Fruit fly (Drosophila melanogaster) whole organism, prepupa: ENCODE measurements around the gene CG10654.

Experiments
- Blimp-1 ChIP-seq: fragments of 200-800 bp; sonication (Bioruptor generic); optimal IDR thresholded peaks from 3 replicates; lab custom pipeline; 2017; ENCODE audit warnings: missing biosample characterization, missing genetic modification characterization, mild to moderate bottlenecking, moderate library complexity, missing genetic modification reagents
- CG10631 ChIP-seq: fragments of 200-800 bp; sonication (Bioruptor generic); optimal IDR thresholded peaks from 2 replicates; lab custom pipeline; 2016; ENCODE audit warnings: missing biosample characterization, missing genetic modification characterization
- CG10669 ChIP-seq: fragments of 200-800 bp; sonication (Bioruptor generic); optimal IDR thresholded peaks from 3 replicates; lab custom pipeline; 2018; ENCODE audit warnings: missing biosample characterization, mild to moderate bottlenecking, missing genetic modification characterization, moderate library complexity
- CG11294 ChIP-seq: fragments of 200-800 bp; sonication (Bioruptor generic); IDR thresholded peaks from 2 replicates; pipeline ENCODE4 v1.3.6; 2022; ENCODE audit warnings: missing biosample characterization, missing genetic modification characterization
- CG11762 ChIP-seq: fragments of 200-800 bp; sonication (Bioruptor generic); optimal IDR thresholded peaks from 3 replicates; lab custom pipeline; 2016; ENCODE audit warnings: missing biosample characterization, missing genetic modification characterization; ENCODE audit not compliant: insufficient read depth
- CG11902 ChIP-seq: fragments of 200-800 bp; sonication (Bioruptor generic); optimal IDR thresholded peaks from 3 replicates; lab custom pipeline; 2016; ENCODE audit warnings: missing biosample characterization, missing genetic modification characterization
- CG15336 ChIP-seq: fragments of 200-800 bp; sonication (Bioruptor generic); IDR thresholded peaks from 2 replicates; pipeline ENCODE4 v1.3.6; 2022; ENCODE audit warnings: missing biosample characterization, missing genetic modification characterization
- CG1621 ChIP-seq: fragments of 200-800 bp; sonication (Bioruptor generic); optimal IDR thresholded peaks from 3 replicates; lab custom pipeline; 2018; ENCODE audit warnings: missing biosample characterization, mild to moderate bottlenecking, missing genetic modification characterization
- CG16779 ChIP-seq: fragments of 200-800 bp; sonication (Bioruptor generic); optimal IDR thresholded peaks from 3 replicates; lab custom pipeline; 2017; ENCODE audit warnings: missing biosample characterization, mild to moderate bottlenecking, missing genetic modification characterization
- CG3032 ChIP-seq: fragments of 200-800 bp; optimal IDR thresholded peaks from 2 replicates; lab custom pipeline; 2019; ENCODE audit warnings: missing biosample characterization, mild to moderate bottlenecking, missing genetic modification characterization, moderate library complexity
- CG31627 ChIP-seq: fragments of 200-800 bp; sonication (Bioruptor generic); optimal IDR thresholded peaks from 3 replicates; lab custom pipeline; 2016; ENCODE audit warnings: missing biosample characterization, missing genetic modification characterization
- CG32006 ChIP-seq: fragments of 200-800 bp; sonication (Bioruptor generic); optimal IDR thresholded peaks from 3 replicates; lab custom pipeline; 2017; ENCODE audit warnings: missing biosample characterization, mild to moderate bottlenecking, missing genetic modification characterization
- CG34406 ChIP-seq: fragments of 200-800 bp; sonication (Bioruptor generic); optimal IDR thresholded peaks from 3 replicates; lab custom pipeline; 2016; ENCODE audit warnings: missing biosample characterization, missing genetic modification characterization
- CG3919 ChIP-seq: fragments of 200-800 bp; sonication (Bioruptor generic); optimal IDR thresholded peaks from 3 replicates; lab custom pipeline; 2016; ENCODE audit warnings: missing biosample characterization, missing genetic modification characterization
- CG4318 ChIP-seq: fragments of 200-800 bp; sonication (Bioruptor generic); optimal IDR thresholded peaks from 3 replicates; lab custom pipeline; 2017; ENCODE audit warnings: missing biosample characterization, mild to moderate bottlenecking, missing genetic modification characterization
- CG6163 ChIP-seq: fragments of 200-800 bp; sonication (Bioruptor generic); IDR thresholded peaks from 3 replicates; pipeline ENCODE4 v1.3.6; 2022; ENCODE audit warnings: missing biosample characterization, missing genetic modification characterization
- CG6276 ChIP-seq: fragments of 200-800 bp; sonication (Bioruptor generic); optimal IDR thresholded peaks from 2 replicates; lab custom pipeline; 2017; ENCODE audit warnings: missing biosample characterization, mild to moderate bottlenecking, missing genetic modification characterization
- CG6792 ChIP-seq: fragments of 200-800 bp; sonication (Bioruptor generic); optimal IDR thresholded peaks from 3 replicates; lab custom pipeline; 2016; ENCODE audit warnings: missing biosample characterization, missing genetic modification characterization
- CG6808 ChIP-seq: fragments of 200-800 bp; sonication (Bioruptor generic); optimal IDR thresholded peaks from 3 replicates; lab custom pipeline; 2017; ENCODE audit warnings: missing biosample characterization, missing genetic modification characterization, mild to moderate bottlenecking, moderate library complexity, missing genetic modification reagents
- CG7368 ChIP-seq: fragments of 200-800 bp; sonication (Bioruptor generic); optimal IDR thresholded peaks from 3 replicates; lab custom pipeline; 2016; ENCODE audit warnings: missing biosample characterization, missing genetic modification characterization
- CG8319 ChIP-seq: fragments of 200-800 bp; sonication (Bioruptor generic); optimal IDR thresholded peaks from 3 replicates; lab custom pipeline; 2016; ENCODE audit warnings: missing biosample characterization, missing genetic modification characterization
- CG8632 ChIP-seq: fragments of 200-800 bp; sonication (Bioruptor generic); optimal IDR thresholded peaks from 3 replicates; lab custom pipeline; 2016; ENCODE audit warnings: missing biosample characterization, missing genetic modification characterization
- CG9139 ChIP-seq: fragments of 200-800 bp; sonication (Bioruptor generic); optimal IDR thresholded peaks from 3 replicates; lab custom pipeline; 2017; ENCODE audit warnings: missing biosample characterization, mild to moderate bottlenecking, missing genetic modification characterization
- Eip75B ChIP-seq: fragments of 200-800 bp; sonication (Bioruptor generic); optimal IDR thresholded peaks from 3 replicates; lab custom pipeline; 2016; ENCODE audit warnings: missing biosample characterization, missing genetic modification characterization
- Eip78C ChIP-seq: fragments of 200-800 bp; sonication (Bioruptor generic); peaks from one replicate; lab custom pipeline; 2016; ENCODE audit warnings: missing biosample characterization, missing genetic modification characterization
- Eip93F ChIP-seq: fragments of 200-800 bp; sonication (Bioruptor generic); optimal IDR thresholded peaks from 2 replicates; lab custom pipeline; 2016; ENCODE audit warnings: missing biosample characterization, mild to moderate bottlenecking, missing genetic modification characterization
- Ets21C ChIP-seq: fragments of 200-800 bp; sonication (Bioruptor generic); optimal IDR thresholded peaks from 3 replicates; lab custom pipeline; 2016; ENCODE audit warnings: missing biosample characterization, missing genetic modification characterization
- Ets96B ChIP-seq: fragments of 200-800 bp; optimal IDR thresholded peaks from 2 replicates; lab custom pipeline; 2019; ENCODE audit warnings: missing biosample characterization, mild to moderate bottlenecking, missing genetic modification characterization, moderate library complexity
- Gug ChIP-seq: fragments of 200-800 bp; sonication (Bioruptor generic); IDR thresholded peaks from 2 replicates; pipeline ENCODE4 v1.3.6; 2022; ENCODE audit warnings: missing biosample characterization, missing genetic modification characterization
- Hr39 ChIP-seq: fragments of 200-800 bp; sonication (Bioruptor generic); optimal IDR thresholded peaks from 2 replicates; lab custom pipeline; 2016; ENCODE audit warnings: missing biosample characterization, missing genetic modification characterization
- Hr4 ChIP-seq: fragments of 200-800 bp; sonication (Bioruptor generic); optimal IDR thresholded peaks from 3 replicates; lab custom pipeline; 2016; ENCODE audit warnings: missing biosample characterization, missing genetic modification characterization
- Lpt ChIP-seq: fragments of 200-800 bp; sonication (Bioruptor generic); optimal IDR thresholded peaks from 3 replicates; lab custom pipeline; 2016; ENCODE audit warnings: missing biosample characterization, missing genetic modification characterization
- Met ChIP-seq: fragments of 200-800 bp; sonication (Bioruptor generic); optimal IDR thresholded peaks from 3 replicates; lab custom pipeline; 2016; ENCODE audit warnings: missing biosample characterization, missing genetic modification characterization
- OdsH ChIP-seq: fragments of 200-800 bp; sonication (Bioruptor generic); optimal IDR thresholded peaks from 3 replicates; lab custom pipeline; 2016; ENCODE audit warnings: missing biosample characterization, missing genetic modification characterization
- Smox ChIP-seq: fragments of 200-800 bp; sonication (Bioruptor generic); optimal IDR thresholded peaks from 3 replicates; lab custom pipeline; 2016; ENCODE audit warnings: missing biosample characterization, missing genetic modification characterization
- Sox102F ChIP-seq: fragments of 200-800 bp; sonication (Bioruptor generic); optimal IDR thresholded peaks from 2 replicates; lab custom pipeline; 2016; ENCODE audit warnings: missing biosample characterization, mild to moderate bottlenecking, missing genetic modification characterization
- Sox15 ChIP-seq: fragments of 200-800 bp; sonication (Bioruptor generic); optimal IDR thresholded peaks from 3 replicates; lab custom pipeline; 2016; ENCODE audit warnings: missing biosample characterization, missing genetic modification characterization
- achi ChIP-seq: fragments of 200-800 bp; sonication (Bioruptor generic); optimal IDR thresholded peaks from 3 replicates; lab custom pipeline; 2016; ENCODE audit warnings: missing biosample characterization, missing genetic modification characterization
- acj6 ChIP-seq: fragments of 200-800 bp; sonication (Bioruptor generic); optimal IDR thresholded peaks from 3 replicates; lab custom pipeline; 2016; ENCODE audit warnings: missing biosample characterization, missing genetic modification characterization
- cyc ChIP-seq: fragments of 200-800 bp; sonication (Bioruptor generic); optimal IDR thresholded peaks from 3 replicates; lab custom pipeline; 2016; ENCODE audit warnings: missing biosample characterization, missing genetic modification characterization
- dac ChIP-seq: fragments of 200-800 bp; sonication (Bioruptor generic); optimal IDR thresholded peaks from 2 replicates; lab custom pipeline; 2017; ENCODE audit warnings: missing biosample characterization, mild to moderate bottlenecking, missing genetic modification characterization
- eg ChIP-seq: fragments of 200-800 bp; sonication (Bioruptor generic); IDR thresholded peaks from 3 replicates; pipeline ENCODE4 v1.3.6; 2022; ENCODE audit warnings: missing biosample characterization, missing genetic modification characterization
- esn ChIP-seq: fragments of 200-800 bp; sonication (Bioruptor generic); optimal IDR thresholded peaks from 2 replicates; lab custom pipeline; 2016; ENCODE audit warnings: missing biosample characterization, mild to moderate bottlenecking, missing genetic modification characterization, moderate library complexity
- fd59A ChIP-seq: fragments of 200-800 bp; sonication (Bioruptor generic); optimal IDR thresholded peaks from 2 replicates; lab custom pipeline; 2017; ENCODE audit warnings: missing biosample characterization, mild to moderate bottlenecking, missing genetic modification characterization, missing genetic modification reagents
- fd85E ChIP-seq: fragments of 200-800 bp; sonication (Bioruptor generic); optimal IDR thresholded peaks from 3 replicates; lab custom pipeline; 2016; ENCODE audit warnings: missing biosample characterization, missing genetic modification characterization
- fkh ChIP-seq: fragments of 200-800 bp; sonication (Bioruptor generic); optimal IDR thresholded peaks from 3 replicates; lab custom pipeline; 2017; ENCODE audit warnings: missing biosample characterization, mild to moderate bottlenecking, missing genetic modification characterization, moderate library complexity
- lz ChIP-seq: fragments of 200-800 bp; sonication (Bioruptor generic); optimal IDR thresholded peaks from 3 replicates; lab custom pipeline; 2016; ENCODE audit warnings: missing biosample characterization, missing genetic modification characterization
- net ChIP-seq: fragments of 200-800 bp; sonication (Bioruptor generic); optimal IDR thresholded peaks from 3 replicates; lab custom pipeline; 2016; ENCODE audit warnings: missing biosample characterization, missing genetic modification characterization
- ss ChIP-seq, 2 experiments: fragments of 200-800 bp; sonication (Bioruptor generic); optimal IDR thresholded peaks; 2 replicates in 1 of 2; 3 replicates in 1 of 2; lab custom pipeline; 2017 to 2018; ENCODE audit warnings: mild to moderate bottlenecking in 2 of 2, missing biosample characterization in 2 of 2, missing genetic modification characterization in 2 of 2, moderate library complexity in 1 of 2
- svp ChIP-seq: fragments of 200-800 bp; sonication (Bioruptor generic); peaks from one replicate; lab custom pipeline; 2016; ENCODE audit warnings: missing biosample characterization, missing genetic modification characterization
- topi ChIP-seq: fragments of 200-800 bp; sonication (Bioruptor generic); optimal IDR thresholded peaks from 3 replicates; lab custom pipeline; 2016; ENCODE audit warnings: missing biosample characterization, missing genetic modification characterization
- vri ChIP-seq: fragments of 200-800 bp; sonication (Bioruptor generic); optimal IDR thresholded peaks from 3 replicates; lab custom pipeline; 2016; ENCODE audit warnings: missing biosample characterization, mild to moderate bottlenecking, missing genetic modification characterization

CG10654 gene

DNA sequence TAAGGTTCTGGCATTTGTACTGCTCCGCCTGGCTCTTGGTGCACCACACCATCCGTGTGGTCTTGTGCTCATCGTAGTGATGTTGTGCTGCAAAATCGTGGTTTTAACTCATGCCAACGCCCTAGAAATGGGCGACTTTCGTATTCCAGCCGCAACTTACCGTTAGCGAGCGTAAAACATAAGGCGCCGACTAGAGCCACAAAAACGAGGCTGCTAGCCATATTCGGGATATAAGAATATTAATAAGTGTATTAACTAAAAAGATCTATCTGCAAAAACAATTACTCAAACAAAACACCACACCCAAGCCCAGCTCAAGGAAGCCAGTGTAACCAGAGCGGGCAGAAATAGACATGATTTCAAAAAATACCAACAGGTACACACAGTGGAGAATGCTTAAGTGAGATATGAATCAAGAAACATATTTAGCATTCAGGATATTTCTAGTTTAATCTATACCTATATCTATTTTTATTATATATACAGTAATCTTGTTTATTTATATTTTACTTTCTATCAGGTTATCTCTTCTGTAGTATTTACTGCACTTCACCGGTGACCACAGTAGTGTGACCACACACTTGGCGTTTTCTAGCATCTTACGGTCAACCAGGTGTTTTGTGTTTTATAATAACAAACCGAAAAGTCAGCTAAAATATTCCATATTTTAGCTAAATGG lies 25.9 kb upstream of the CG10654 start, which contains the start of the genes Tsf2 and CG34242:
Tsf2 (minus strand) TSS at position 333 of the 679 bp plus-strand sequence.
CG34242 (plus strand) TSS at position 605 of the 679 bp plus-strand sequence.
- TF ChIP-seq Eip78C (GFP tag; lab: Kevin White, UChicago): peak; percentile 89
- TF ChIP-seq cyc: peak; percentile 85
- TF ChIP-seq achi (GFP tag; lab: Kevin White, UChicago): no peak
- TF ChIP-seq topi (GFP tag; lab: Kevin White, UChicago): peak; percentile 71
- TF ChIP-seq CG10669 (GFP tag; lab: Kevin White, UChicago): no peak
- TF ChIP-seq CG11762 (GFP tag; lab: Kevin White, UChicago): peak; percentile 82
- TF ChIP-seq CG4318 (GFP tag; lab: Kevin White, UChicago): no peak
- TF ChIP-seq CG8632 (GFP tag; lab: Kevin White, UChicago): no peak
- peak; percentile 95 for TF ChIP-seq eg
- TF ChIP-seq CG3032: peak; percentile 87
- peak; percentile 34 for TF ChIP-seq Eip93F (GFP tag; lab: Kevin White, UChicago)
- TF ChIP-seq fkh (GFP tag; lab: Kevin White, UChicago): peak; percentile 40
- TF ChIP-seq Met: peak; percentile 73
- peak; percentile 81 for TF ChIP-seq Ets96B (tag; lab: Kevin White, UChicago)
- peak; percentile 47 for TF ChIP-seq lz (GFP tag; lab: Kevin White, UChicago)
- TF ChIP-seq Hr39 (GFP tag; lab: Kevin White, UChicago): no peak
- TF ChIP-seq CG11294 (GFP tag; lab: Robert Waterston, UW): peak; percentile 83
- TF ChIP-seq CG3919: peak; percentile 89
- TF ChIP-seq CG6163: peak; percentile 95
- peak; percentile 85 for TF ChIP-seq Lpt (GFP tag; lab: Kevin White, UChicago)
- no peak for TF ChIP-seq svp
- no peak for TF ChIP-seq acj6
- no peak for TF ChIP-seq CG6808 (GFP tag; lab: Kevin White, UChicago)
- no peak for TF ChIP-seq CG16779
- peak; percentile 28 to 57 for TF ChIP-seq ss (GFP tag; optimal IDR thresholded peaks at IDR 0.05; lab: Kevin White, UChicago)
- TF ChIP-seq esn: peak; percentile 20
- no peak for TF ChIP-seq net (GFP tag; lab: Kevin White, UChicago)
- no peak for TF ChIP-seq Ets21C (GFP tag; lab: Kevin White, UChicago)
- TF ChIP-seq CG34406 (GFP tag; lab: Kevin White, UChicago): no peak
- TF ChIP-seq CG31627: no peak
- TF ChIP-seq CG11902 (GFP tag; lab: Kevin White, UChicago): peak; percentile 84
- TF ChIP-seq Blimp-1 (GFP tag; lab: Kevin White, UChicago): peak; percentile 53
- no peak for TF ChIP-seq fd59A
- TF ChIP-seq Gug (GFP tag; lab: Robert Waterston, UW): peak; percentile 95
- no peak for TF ChIP-seq vri (GFP tag; lab: Kevin White, UChicago)
- no peak for TF ChIP-seq Eip75B
- TF ChIP-seq CG7368 (GFP tag; lab: Kevin White, UChicago): peak; percentile 37
- TF ChIP-seq dac (GFP tag; lab: Kevin White, UChicago): no peak
- TF ChIP-seq CG1621 (tag; lab: Kevin White, UChicago): peak; percentile 42
- no peak for TF ChIP-seq CG32006 (GFP tag; lab: Kevin White, UChicago)
- TF ChIP-seq OdsH (GFP tag; lab: Kevin White, UChicago): no peak
- TF ChIP-seq CG15336 (GFP tag; lab: Robert Waterston, UW): peak; percentile 43
- TF ChIP-seq CG8319 (GFP tag; lab: Kevin White, UChicago): peak; percentile 81
- no peak for TF ChIP-seq Sox102F (GFP tag; lab: Kevin White, UChicago)
- TF ChIP-seq CG6792 (GFP tag; lab: Kevin White, UChicago): peak; percentile 58
- TF ChIP-seq Hr4 (GFP tag; lab: Kevin White, UChicago): no peak
- TF ChIP-seq CG9139 (GFP tag; lab: Kevin White, UChicago): peak; percentile 69
- no peak for TF ChIP-seq fd85E (GFP tag; lab: Kevin White, UChicago)
- no peak for TF ChIP-seq CG6276 (GFP tag; lab: Kevin White, UChicago)
- no peak for TF ChIP-seq Sox15 (GFP tag; lab: Kevin White, UChicago)
- peak; percentile 79 for TF ChIP-seq CG10631 (GFP tag; lab: Kevin White, UChicago)
- TF ChIP-seq Smox (GFP tag; lab: Kevin White, UChicago): no peak
